Worm (Caenorhabditis elegans): ENCODE measurements around the gene R04B5.7.

R04B5.7 gene

ce11 chrV:10087103-10087502 is 3.3 kb downstream of the R04B5.7 start, which contains the start of gene R04B5.5:
R04B5.5 (plus strand) TSS chrV:10087480.
- TF ChIP-seq nhr-129 (tag; optimal IDR thresholded peaks at IDR 0.05): no peak
- TF ChIP-seq snpc-4 (tag; optimal IDR thresholded peaks at IDR 0.05): no peak
- no peak for TF ChIP-seq mab-5 (tag; optimal IDR thresholded peaks at IDR 0.05)
- no peak for TF ChIP-seq unc-62 (GFP tag; optimal IDR thresholded peaks at IDR 0.05)
- no peak for TF ChIP-seq nhr-237 (tag; optimal IDR thresholded peaks at IDR 0.05)
- no peak for TF ChIP-seq alr-1 (tag; optimal IDR thresholded peaks at IDR 0.05)
- no peak for TF ChIP-seq nhr-6 (tag; optimal IDR thresholded peaks at IDR 0.05)
- no peak for TF ChIP-seq elt-3 (tag; optimal IDR thresholded peaks at IDR 0.05)
- TF ChIP-seq aly-2 (tag; optimal IDR thresholded peaks at IDR 0.05): no peak
- TF ChIP-seq ztf-4 (tag; optimal IDR thresholded peaks at IDR 0.05): no peak
- no peak for TF ChIP-seq ZK546.5 (tag; optimal IDR thresholded peaks at IDR 0.05)
- TF ChIP-seq lin-11 (tag; optimal IDR thresholded peaks at IDR 0.05): no peak
- TF ChIP-seq nhr-23 (tag; optimal IDR thresholded peaks at IDR 0.05): no peak
- TF ChIP-seq lin-39 (tag; optimal IDR thresholded peaks at IDR 0.05): no peak
- TF ChIP-seq sma-3 (GFP tag; optimal IDR thresholded peaks at IDR 0.05): peak; percentile 32
- no peak for TF ChIP-seq elt-1 (tag; optimal IDR thresholded peaks at IDR 0.05)
- no peak for TF ChIP-seq skn-1 (tag; optimal IDR thresholded peaks at IDR 0.05)
- no peak for TF ChIP-seq ztf-1 (GFP tag; conservative IDR thresholded peaks at IDR 0.05)
- peak; percentile 55 for TF ChIP-seq blmp-1 (tag; optimal IDR thresholded peaks at IDR 0.05; ENCODE audit: insufficient read depth)
- no peak for TF ChIP-seq ceh-16 (tag; optimal IDR thresholded peaks at IDR 0.05)
- peak; percentile 21 for TF ChIP-seq C34F6.9 (tag; optimal IDR thresholded peaks at IDR 0.05)
- TF ChIP-seq egl-27 (tag; optimal IDR thresholded peaks at IDR 0.05): peak; percentile 35
- peak; percentile 69 for TF ChIP-seq fos-1 (tag; optimal IDR thresholded peaks at IDR 0.05)
- TF ChIP-seq crh-2 (tag; optimal IDR thresholded peaks at IDR 0.05): peak; percentile 35
- no peak for TF ChIP-seq gmeb-1 (tag; optimal IDR thresholded peaks at IDR 0.05)
- TF ChIP-seq unc-55 (GFP tag; optimal IDR thresholded peaks at IDR 0.05): no peak
- no peak for TF ChIP-seq ama-1 (optimal IDR thresholded peaks at IDR 0.05)
- TF ChIP-seq R02D3.7 (tag; optimal IDR thresholded peaks at IDR 0.05): no peak
- TF ChIP-seq peb-1 (tag; optimal IDR thresholded peaks at IDR 0.05): no peak
- TF ChIP-seq ceh-82 (tag; optimal IDR thresholded peaks at IDR 0.05): no peak
- peak; percentile 29 for TF ChIP-seq F13H6.1 (tag; optimal IDR thresholded peaks at IDR 0.05)
- TF ChIP-seq nhr-10 (tag; optimal IDR thresholded peaks at IDR 0.05): no peak
- TF ChIP-seq lsy-2 (tag; optimal IDR thresholded peaks at IDR 0.05): peak in 1 of 2 experiments; percentile 39
- no peak for TF ChIP-seq sem-4 (tag; optimal IDR thresholded peaks at IDR 0.05)
- TF ChIP-seq mbf-1 (tag; optimal IDR thresholded peaks at IDR 0.05): no peak
- TF ChIP-seq nhr-12 (tag; optimal IDR thresholded peaks at IDR 0.05): no peak
- no peak for TF ChIP-seq nhr-25 (tag; optimal IDR thresholded peaks at IDR 0.05)
- TF ChIP-seq nhr-77 (tag; optimal IDR thresholded peaks at IDR 0.05): no peak
- TF ChIP-seq Y55F3AM.14 (GFP tag; optimal IDR thresholded peaks at IDR 0.05): no peak
- no peak for TF ChIP-seq lin-13 (GFP tag; optimal IDR thresholded peaks at IDR 0.05)
- TF ChIP-seq mdl-1 (tag; optimal IDR thresholded peaks at IDR 0.05): peak; percentile 15 to 45
- no peak for TF ChIP-seq nhr-11 (tag; optimal IDR thresholded peaks at IDR 0.05)
- TF ChIP-seq sma-9 (GFP tag; optimal IDR thresholded peaks at IDR 0.05): peak; percentile 87
- TF ChIP-seq sma-9 (tag; optimal IDR thresholded peaks at IDR 0.05): no peak
- no peak for TF ChIP-seq dmd-4 (tag; optimal IDR thresholded peaks at IDR 0.05)
- TF ChIP-seq zag-1 (tag; optimal IDR thresholded peaks at IDR 0.05): no peak
- no peak for TF ChIP-seq ztf-11 (tag; optimal IDR thresholded peaks at IDR 0.05)
- no peak for TF ChIP-seq unc-39 (tag; optimal IDR thresholded peaks at IDR 0.05)
- peak; percentile 65 for TF ChIP-seq nhr-21 (tag; optimal IDR thresholded peaks at IDR 0.05)
